Fruit fly (Drosophila melanogaster) whole organism, embryonic: ENCODE data around the gene Nup37.

Experiments
- Bgb ChIP-seq: fragments of 200-800 bp; sonication (Bioruptor generic); IDR thresholded peaks from 2 replicates; pipeline ENCODE4 v1.3.6; 2022; ENCODE audit warnings: missing biosample characterization, missing genetic modification characterization; ENCODE audit not compliant: partially characterized antibody
- CG10147 ChIP-seq: fragments of 200-800 bp; sonication (Bioruptor generic); optimal IDR thresholded peaks from 2 replicates; lab custom pipeline; 2019; ENCODE audit warnings: missing biosample characterization, mild to moderate bottlenecking, missing genetic modification characterization, moderate library complexity
- CG10654 ChIP-seq: fragments of 200-800 bp; sonication (Bioruptor generic); optimal IDR thresholded peaks from 2 replicates; lab custom pipeline; 2016; ENCODE audit warnings: missing biosample characterization, missing genetic modification characterization
- CG11456 ChIP-seq: fragments of 200-800 bp; sonication (Bioruptor generic); IDR thresholded peaks from 3 replicates; pipeline ENCODE4 v1.3.6; 2022; ENCODE audit warnings: missing biosample characterization, missing genetic modification characterization
- CG12104 ChIP-seq: fragments of 200-800 bp; sonication (Bioruptor generic); optimal IDR thresholded peaks from 3 replicates; lab custom pipeline; 2016; ENCODE audit warnings: missing biosample characterization, missing genetic modification characterization
- CG12942 ChIP-seq: fragments of 200-800 bp; sonication (Bioruptor generic); optimal IDR thresholded peaks from 3 replicates; lab custom pipeline; 2016; ENCODE audit warnings: missing biosample characterization, missing genetic modification characterization
- CG13424 ChIP-seq: fragments of 200-800 bp; sonication (Bioruptor generic); optimal IDR thresholded peaks from 2 replicates; lab custom pipeline; 2019; ENCODE audit warnings: missing biosample characterization, mild to moderate bottlenecking, missing genetic modification characterization, moderate library complexity
- CG15601 ChIP-seq: fragments of 200-800 bp; sonication (Bioruptor generic); optimal IDR thresholded peaks from 3 replicates; lab custom pipeline; 2019; ENCODE audit warnings: missing biosample characterization, mild to moderate bottlenecking, missing genetic modification characterization, moderate library complexity
- CG18011 ChIP-seq: fragments of 200-800 bp; sonication (Bioruptor generic); optimal IDR thresholded peaks from 2 replicates; lab custom pipeline; 2017; ENCODE audit warnings: missing biosample characterization, missing genetic modification characterization, mild to moderate bottlenecking, moderate library complexity, missing genotype
- CG18476 ChIP-seq: fragments of 200-800 bp; sonication (Bioruptor generic); optimal IDR thresholded peaks from 2 replicates; lab custom pipeline; 2016; ENCODE audit warnings: missing biosample characterization, mild to moderate bottlenecking, missing genetic modification characterization
- CG2120 ChIP-seq: fragments of 200-800 bp; sonication (Bioruptor generic); optimal IDR thresholded peaks from 3 replicates; lab custom pipeline; 2016; ENCODE audit warnings: missing biosample characterization, missing genetic modification characterization
- CG33213 ChIP-seq: fragments of 200-800 bp; sonication (Bioruptor generic); optimal IDR thresholded peaks from 3 replicates; lab custom pipeline; 2016; ENCODE audit warnings: missing biosample characterization, missing genetic modification characterization
- CG3407 ChIP-seq: fragments of 200-800 bp; sonication (Bioruptor generic); optimal IDR thresholded peaks from 2 replicates; lab custom pipeline; 2018; ENCODE audit warnings: missing biosample characterization, mild to moderate bottlenecking, missing genetic modification characterization
- CG5953 ChIP-seq: fragments of 200-800 bp; sonication (Bioruptor generic); IDR thresholded peaks from 2 replicates; pipeline ENCODE4 v1.3.6; 2022; ENCODE audit warnings: missing biosample characterization, missing genetic modification characterization
- CG6854 ChIP-seq: fragments of 200-800 bp; sonication (Bioruptor generic); optimal IDR thresholded peaks from 3 replicates; lab custom pipeline; 2017; ENCODE audit warnings: missing biosample characterization, mild to moderate bottlenecking, missing genetic modification characterization
- CG7372 ChIP-seq: fragments of 200-800 bp; sonication (Bioruptor generic); IDR thresholded peaks from 2 replicates; pipeline ENCODE4 v1.3.6; 2022; ENCODE audit warnings: missing biosample characterization, missing genetic modification characterization
- CG8089 ChIP-seq: fragments of 200-800 bp; sonication (Bioruptor generic); optimal IDR thresholded peaks from 3 replicates; lab custom pipeline; 2016; ENCODE audit warnings: missing biosample characterization, missing genetic modification characterization
- CG8290 ChIP-seq, 3 experiments: fragments of 200-800 bp; sonication (Bioruptor generic); optimal IDR thresholded peaks; 2 replicates each; lab custom pipeline; 2016 to 2019; ENCODE audit warnings: missing biosample characterization in 3 of 3, missing genetic modification characterization in 3 of 3, mild to moderate bottlenecking in 2 of 3, moderate library complexity in 1 of 3
- CTCF ChIP-seq: fragments of 200-800 bp; sonication (Bioruptor generic); optimal IDR thresholded peaks from 2 replicates; lab custom pipeline; 2017; ENCODE audit warnings: missing biosample characterization, mild to moderate bottlenecking, missing genetic modification characterization, moderate library complexity
- Dip2 ChIP-seq: fragments of 200-800 bp; sonication (Bioruptor generic); IDR thresholded peaks from 2 replicates; pipeline ENCODE4 v1.3.6; 2022; ENCODE audit warnings: missing biosample characterization, missing genetic modification characterization
- Doc3 ChIP-seq: fragments of 200-800 bp; sonication (Bioruptor generic); IDR thresholded peaks from 3 replicates; pipeline ENCODE4 v1.3.6; 2022; ENCODE audit warnings: missing biosample characterization, missing genetic modification characterization; ENCODE audit not compliant: partially characterized antibody
- Ets97D ChIP-seq: fragments of 200-800 bp; sonication (Bioruptor generic); optimal IDR thresholded peaks from 3 replicates; lab custom pipeline; 2016; ENCODE audit warnings: missing biosample characterization, missing genetic modification characterization
- Hand ChIP-seq: fragments of 200-800 bp; sonication (Bioruptor generic); optimal IDR thresholded peaks from 2 replicates; lab custom pipeline; 2017; ENCODE audit warnings: mild to moderate bottlenecking, missing biosample characterization, missing genetic modification reagents, missing genetic modification characterization
- Max ChIP-seq: fragments of 200-800 bp; sonication (Bioruptor generic); optimal IDR thresholded peaks from 2 replicates; lab custom pipeline; 2016; ENCODE audit warnings: missing biosample characterization, mild to moderate bottlenecking, missing genetic modification characterization
- Med ChIP-seq: fragments of 200-800 bp; sonication (Bioruptor generic); peaks from one replicate; lab custom pipeline; 2016; ENCODE audit warnings: missing biosample characterization, missing genetic modification characterization, mild to moderate bottlenecking, inconsistent platforms, moderate library complexity
- Myb ChIP-seq: fragments of 200-800 bp; sonication (Bioruptor generic); optimal IDR thresholded peaks from 2 replicates; lab custom pipeline; 2016; ENCODE audit warnings: missing biosample characterization, missing genetic modification characterization
- Rfx ChIP-seq: fragments of 200-800 bp; sonication (Bioruptor generic); IDR thresholded peaks from 2 replicates; pipeline ENCODE4 v1.3.6; 2022; ENCODE audit warnings: missing biosample characterization, missing genetic modification characterization
- Rx ChIP-seq: fragments of 200-800 bp; sonication (Bioruptor generic); IDR thresholded peaks from 2 replicates; pipeline ENCODE4 v1.3.6; 2022; ENCODE audit warnings: missing biosample characterization, missing genetic modification characterization
- Scr ChIP-seq: fragments of 200-800 bp; sonication (Bioruptor generic); IDR thresholded peaks from 2 replicates; pipeline ENCODE4 v1.3.6; 2022; ENCODE audit warnings: missing biosample characterization, missing genetic modification characterization; ENCODE audit not compliant: partially characterized antibody
- Spps ChIP-seq: fragments of 200-800 bp; sonication (Bioruptor generic); optimal IDR thresholded peaks from 2 replicates; lab custom pipeline; 2018; ENCODE audit warnings: missing biosample characterization, mild to moderate bottlenecking, missing genetic modification characterization
- Sry-β ChIP-seq: fragments of 200-800 bp; sonication (Bioruptor generic); optimal IDR thresholded peaks from 2 replicates; lab custom pipeline; 2018; ENCODE audit warnings: missing biosample characterization, mild to moderate bottlenecking, missing genetic modification characterization, moderate library complexity
- btn ChIP-seq: fragments of 200-800 bp; sonication (Bioruptor generic); optimal IDR thresholded peaks from 2 replicates; lab custom pipeline; 2016; ENCODE audit warnings: missing biosample characterization, missing genetic modification characterization
- chm ChIP-seq: fragments of 200-800 bp; sonication (Bioruptor generic); IDR thresholded peaks from 2 replicates; pipeline ENCODE4 v1.3.6; 2022; ENCODE audit warnings: missing biosample characterization, missing genetic modification characterization
- chn ChIP-seq: fragments of 200-800 bp; sonication (Bioruptor generic); optimal IDR thresholded peaks from 2 replicates; lab custom pipeline; 2016; ENCODE audit warnings: missing biosample characterization, missing genetic modification characterization
- da ChIP-seq: fragments of 200-800 bp; sonication (Bioruptor generic); optimal IDR thresholded peaks from 2 replicates; lab custom pipeline; 2016; ENCODE audit warnings: missing biosample characterization, missing genetic modification characterization
- ftz-f1 ChIP-seq: fragments of 200-800 bp; sonication (Bioruptor generic); optimal IDR thresholded peaks from 2 replicates; lab custom pipeline; 2016; ENCODE audit warnings: missing biosample characterization, missing genetic modification characterization
- gro ChIP-seq: fragments of 200-800 bp; sonication (Bioruptor generic); optimal IDR thresholded peaks from 2 replicates; lab custom pipeline; 2016; ENCODE audit warnings: missing biosample characterization, missing genetic modification characterization
- kay ChIP-seq: fragments of 200-800 bp; sonication (Bioruptor generic); optimal IDR thresholded peaks from 2 replicates; lab custom pipeline; 2016; ENCODE audit warnings: missing biosample characterization, missing genetic modification characterization
- lmd ChIP-seq: fragments of 200-800 bp; sonication (Bioruptor generic); IDR thresholded peaks from 2 replicates; pipeline ENCODE4 v1.3.6; 2022; ENCODE audit warnings: missing biosample characterization, missing genetic modification characterization
- maf-S ChIP-seq: fragments of 200-800 bp; sonication (Bioruptor generic); optimal IDR thresholded peaks from 2 replicates; lab custom pipeline; 2016; ENCODE audit warnings: missing biosample characterization, missing genetic modification characterization
- mld ChIP-seq: fragments of 200-800 bp; sonication (Bioruptor generic); IDR thresholded peaks from 3 replicates; pipeline ENCODE4 v1.3.6; 2022; ENCODE audit warnings: missing biosample characterization, missing genetic modification characterization; ENCODE audit not compliant: partially characterized antibody
- nmo ChIP-seq: fragments of 200-800 bp; sonication (Bioruptor generic); optimal IDR thresholded peaks from 2 replicates; lab custom pipeline; 2018; ENCODE audit warnings: missing biosample characterization, mild to moderate bottlenecking, missing genetic modification characterization, moderate library complexity
- nom ChIP-seq: fragments of 200-800 bp; sonication (Bioruptor generic); optimal IDR thresholded peaks from 2 replicates; lab custom pipeline; 2017; ENCODE audit warnings: missing biosample characterization, missing genetic modification characterization, mild to moderate bottlenecking, moderate library complexity, missing genetic modification reagents
- onecut ChIP-seq: fragments of 200-800 bp; sonication (Bioruptor generic); IDR thresholded peaks from 2 replicates; pipeline ENCODE4 v1.3.6; 2022; ENCODE audit warnings: missing biosample characterization, missing genetic modification characterization
- pzg ChIP-seq: fragments of 200-800 bp; sonication (Bioruptor generic); optimal IDR thresholded peaks from 3 replicates; lab custom pipeline; 2018; ENCODE audit warnings: missing biosample characterization, mild to moderate bottlenecking, missing genetic modification characterization, moderate library complexity
- ranshi ChIP-seq: fragments of 200-800 bp; sonication (Bioruptor generic); IDR thresholded peaks from 2 replicates; pipeline ENCODE4 v1.3.6; 2022; ENCODE audit warnings: missing biosample characterization, missing genetic modification characterization
- run ChIP-seq: fragments of 200-800 bp; sonication (Bioruptor generic); optimal IDR thresholded peaks from 3 replicates; lab custom pipeline; 2018; ENCODE audit warnings: missing biosample characterization, mild to moderate bottlenecking, missing genetic modification characterization
- sc ChIP-seq, 3 experiments: fragments of >200 bp in 2 of 3; fragments of 200-800 bp in 1 of 3; sonication (Bioruptor generic) in 1 of 3; optimal IDR thresholded peaks; 2 replicates in 2 of 3; 3 replicates in 1 of 3; lab custom pipeline; 2017; ENCODE audit warnings: mild to moderate bottlenecking in 1 of 3, missing biosample characterization in 1 of 3, missing genetic modification characterization in 1 of 3, missing genetic modification reagents in 1 of 3
- sr ChIP-seq: fragments of 200-800 bp; sonication (Bioruptor generic); IDR thresholded peaks from 3 replicates; pipeline ENCODE4 v1.3.6; 2022; ENCODE audit warnings: missing biosample characterization, missing genetic modification characterization
- tin ChIP-seq: fragments of 200-800 bp; sonication (Bioruptor generic); optimal IDR thresholded peaks from 3 replicates; lab custom pipeline; 2016; ENCODE audit warnings: missing biosample characterization, missing genetic modification characterization

The Nup37 gene

dm6 chr3R:25247379-25247869 lies at the start of gene Nup37, which contains the start of gene RpS27 (continued):
- TF ChIP-seq gro (GFP tag; lab: Kevin White, UChicago), result peak; percentile 97
- TF ChIP-seq nmo (GFP tag; lab: Kevin White, UChicago), result peak; percentile 97
- TF ChIP-seq Spps (tag; lab: Kevin White, UChicago), result peak; percentile 82
- TF ChIP-seq CTCF (GFP tag; lab: Kevin White, UChicago), result peak; percentile 74
- TF ChIP-seq Doc3 (GFP tag; lab: Robert Waterston, UW), result no peak
- TF ChIP-seq lmd, result peak; percentile 95
- peak; percentile 98 for TF ChIP-seq tin
- peak; percentile 98 for TF ChIP-seq CG8290 (GFP tag; optimal IDR thresholded peaks at IDR 0.05; lab: Kevin White, UChicago)
- peak; percentile 97 to 100 for TF ChIP-seq CG8290 (tag; optimal IDR thresholded peaks at IDR 0.05; lab: Kevin White, UChicago)
- peak; percentile 99 for TF ChIP-seq CG10654 (GFP tag; lab: Kevin White, UChicago)
- peak; percentile 95 for TF ChIP-seq nom (GFP tag; lab: Kevin White, UChicago)
- TF ChIP-seq CG8089 (GFP tag; lab: Kevin White, UChicago), result peak; percentile 99
- peak; percentile 80 for TF ChIP-seq Sry-β
- TF ChIP-seq kay (GFP tag; lab: Kevin White, UChicago), result peak; percentile 93
- peak; percentile 88 for TF ChIP-seq CG13424
- peak; percentile 43; the same call in 1 of the 2 replicates for TF ChIP-seq Bgb (GFP tag; lab: Robert Waterston, UW)
- TF ChIP-seq sr, result peak; percentile 98
- TF ChIP-seq CG5953 (GFP tag; lab: Robert Waterston, UW), result peak; percentile 96
- TF ChIP-seq CG3407 (GFP tag; lab: Kevin White, UChicago), result peak; percentile 98
- TF ChIP-seq pzg, result peak; percentile 97
- peak; percentile 100 for TF ChIP-seq Med
- peak; percentile 98 for TF ChIP-seq chn (GFP tag; lab: Kevin White, UChicago)
- peak; percentile 95 for TF ChIP-seq CG10147 (GFP tag; lab: Kevin White, UChicago)
- TF ChIP-seq maf-S (GFP tag; lab: Kevin White, UChicago), result peak; percentile 98
- peak; percentile 41; the same call in 1 of the 2 replicates for TF ChIP-seq Scr (GFP tag; lab: Robert Waterston, UW)
- peak; percentile 96 for TF ChIP-seq ranshi
- no peak for TF ChIP-seq sc (optimal IDR thresholded peaks at IDR 0.05; lab: Kevin White, UChicago)
- TF ChIP-seq sc (GFP tag; optimal IDR thresholded peaks at IDR 0.05; lab: Kevin White, UChicago), result peak; percentile 97
- TF ChIP-seq CG7372 (GFP tag; lab: Robert Waterston, UW), result peak; percentile 94
- TF ChIP-seq Ets97D (GFP tag; lab: Kevin White, UChicago), result peak; percentile 100
- peak; percentile 99 for TF ChIP-seq da
- peak; percentile 99 for TF ChIP-seq CG12104 (GFP tag; lab: Kevin White, UChicago)
- peak; percentile 94 for TF ChIP-seq CG15601
- peak; percentile 93 for TF ChIP-seq CG18476 (GFP tag; lab: Kevin White, UChicago)
- peak; percentile 99 for TF ChIP-seq CG11456 (GFP tag; lab: Robert Waterston, UW)
- peak; percentile 99 for TF ChIP-seq CG33213
- peak; percentile 98 for TF ChIP-seq Rx (GFP tag; lab: Robert Waterston, UW)
- peak; percentile 99 for TF ChIP-seq chm (GFP tag; lab: Robert Waterston, UW)
- peak; percentile 97 for TF ChIP-seq btn (GFP tag; lab: Kevin White, UChicago)
- peak; percentile 94 for TF ChIP-seq Hand (GFP tag; lab: Kevin White, UChicago)
- 0 out of 2 replicates have a peak, but pooled peaks have one; percentile 14 for TF ChIP-seq Dip2 (GFP tag; lab: Robert Waterston, UW)
- TF ChIP-seq CG2120 (GFP tag; lab: Kevin White, UChicago), result peak; percentile 95
- peak; percentile 99 for TF ChIP-seq Rfx
- TF ChIP-seq CG6854 (GFP tag; lab: Kevin White, UChicago), result peak; percentile 97
- no peak for TF ChIP-seq mld
- peak; percentile 97 for TF ChIP-seq onecut
- peak; percentile 97 for TF ChIP-seq CG12942
- TF ChIP-seq Max (GFP tag; lab: Kevin White, UChicago), result peak; percentile 98
- TF ChIP-seq ftz-f1 (GFP tag; lab: Kevin White, UChicago), result peak; percentile 90
- peak; percentile 90 for TF ChIP-seq run (tag; lab: Kevin White, UChicago)
- TF ChIP-seq Myb (GFP tag; lab: Kevin White, UChicago), result peak; percentile 94
- TF ChIP-seq CG18011 (GFP tag; lab: Kevin White, UChicago), result peak; percentile 92
